Fruit fly (Drosophila melanogaster) whole organism, embryonic: Measurements from ENCODE around the gene Cpr78Cb.

Experiments
- Awh ChIP-seq: fragments of 200-800 bp; sonication (Bioruptor generic); IDR thresholded peaks from 2 replicates; pipeline ENCODE4, ENCODE4 v1.3.6; 2022; ENCODE audit warnings: missing biosample characterization, missing genetic modification characterization
- Bgb ChIP-seq: fragments of 200-800 bp; sonication (Bioruptor generic); IDR thresholded peaks from 2 replicates; pipeline ENCODE4 v1.3.6; 2022; ENCODE audit warnings: missing biosample characterization, missing genetic modification characterization; ENCODE audit not compliant: partially characterized antibody
- CG10147 ChIP-seq: fragments of 200-800 bp; sonication (Bioruptor generic); optimal IDR thresholded peaks from 2 replicates; lab custom pipeline; 2019; ENCODE audit warnings: missing biosample characterization, mild to moderate bottlenecking, missing genetic modification characterization, moderate library complexity
- CG10209 ChIP-seq: fragments of 200-800 bp; sonication (Bioruptor generic); optimal IDR thresholded peaks from 3 replicates; lab custom pipeline; 2017; ENCODE audit warnings: missing biosample characterization, mild to moderate bottlenecking, missing genetic modification characterization, missing genetic modification reagents
- CG11456 ChIP-seq: fragments of 200-800 bp; sonication (Bioruptor generic); IDR thresholded peaks from 3 replicates; pipeline ENCODE4 v1.3.6; 2022; ENCODE audit warnings: missing biosample characterization, missing genetic modification characterization
- CG11504 ChIP-seq: fragments of 200-800 bp; sonication (Bioruptor generic); optimal IDR thresholded peaks from 3 replicates; lab custom pipeline; 2019; ENCODE audit warnings: missing biosample characterization, mild to moderate bottlenecking, missing genetic modification characterization, moderate library complexity
- CG12219 ChIP-seq: fragments of 200-800 bp; sonication (Bioruptor generic); optimal IDR thresholded peaks from 3 replicates; lab custom pipeline; 2018; ENCODE audit warnings: missing biosample characterization, mild to moderate bottlenecking, missing genetic modification characterization
- CG12942 ChIP-seq: fragments of 200-800 bp; sonication (Bioruptor generic); optimal IDR thresholded peaks from 3 replicates; lab custom pipeline; 2016; ENCODE audit warnings: missing biosample characterization, missing genetic modification characterization
- CG14710 ChIP-seq: fragments of 200-800 bp; sonication (Bioruptor generic); optimal IDR thresholded peaks from 3 replicates; lab custom pipeline; 2019; ENCODE audit warnings: missing biosample characterization, mild to moderate bottlenecking, missing genetic modification characterization, moderate library complexity
- CG17328 ChIP-seq: fragments of 200-800 bp; sonication (Bioruptor generic); IDR thresholded peaks from 2 replicates; pipeline ENCODE4 v1.3.6; 2022; ENCODE audit warnings: missing biosample characterization, missing genetic modification characterization
- CG17912 ChIP-seq: fragments of 200-800 bp; sonication (Bioruptor generic); optimal IDR thresholded peaks from 2 replicates; lab custom pipeline; 2018; ENCODE audit warnings: missing biosample characterization, mild to moderate bottlenecking, missing genetic modification characterization
- CG2875 ChIP-seq: fragments of 200-800 bp; sonication (Bioruptor generic); optimal IDR thresholded peaks from 2 replicates; lab custom pipeline; 2017; ENCODE audit warnings: missing biosample characterization, mild to moderate bottlenecking, missing genetic modification characterization, missing genetic modification reagents
- CG2889 ChIP-seq: fragments of 200-800 bp; sonication (Bioruptor generic); IDR thresholded peaks from 3 replicates; pipeline ENCODE4 v1.3.6; 2022; ENCODE audit warnings: missing biosample characterization, missing genetic modification characterization
- CG31388 ChIP-seq: fragments of 200-800 bp; sonication (Bioruptor generic); optimal IDR thresholded peaks from 2 replicates; lab custom pipeline; 2016; ENCODE audit warnings: missing biosample characterization, missing genetic modification characterization
- CG3407 ChIP-seq: fragments of 200-800 bp; sonication (Bioruptor generic); optimal IDR thresholded peaks from 2 replicates; lab custom pipeline; 2018; ENCODE audit warnings: missing biosample characterization, mild to moderate bottlenecking, missing genetic modification characterization
- CG3726 ChIP-seq: fragments of 200-800 bp; sonication (Bioruptor generic); IDR thresholded peaks from 3 replicates; pipeline ENCODE4, ENCODE4 v1.3.6; 2022; ENCODE audit warnings: missing biosample characterization, missing genetic modification characterization
- CG3838 ChIP-seq: fragments of 200-800 bp; sonication (Bioruptor generic); optimal IDR thresholded peaks from 3 replicates; lab custom pipeline; 2016; ENCODE audit warnings: missing biosample characterization, missing genetic modification characterization
- CG4707 ChIP-seq: fragments of 200-800 bp; sonication (Bioruptor generic); optimal IDR thresholded peaks from 2 replicates; lab custom pipeline; 2018; ENCODE audit warnings: missing biosample characterization, mild to moderate bottlenecking, missing genetic modification characterization, moderate library complexity
- CG4820 ChIP-seq: fragments of 200-800 bp; sonication (Bioruptor generic); optimal IDR thresholded peaks from 3 replicates; lab custom pipeline; 2016; ENCODE audit warnings: missing biosample characterization, missing genetic modification characterization
- CG6683 ChIP-seq: fragments of 200-800 bp; sonication (Bioruptor generic); optimal IDR thresholded peaks from 2 replicates; lab custom pipeline; 2017; ENCODE audit warnings: missing biosample characterization, mild to moderate bottlenecking, missing genetic modification characterization, missing genetic modification reagents
- CG6689 ChIP-seq: fragments of 200-800 bp; sonication (Bioruptor generic); IDR thresholded peaks from 2 replicates; pipeline ENCODE4 v1.3.6; 2022; ENCODE audit warnings: missing biosample characterization, missing genetic modification characterization
- CG8924 ChIP-seq: fragments of 200-800 bp; optimal IDR thresholded peaks from 3 replicates; lab custom pipeline; 2019; ENCODE audit warnings: missing biosample characterization, mild to moderate bottlenecking, missing genetic modification characterization, moderate library complexity
- CG9215 ChIP-seq: fragments of 200-800 bp; sonication (Bioruptor generic); IDR thresholded peaks from 2 replicates; pipeline ENCODE4 v1.3.6; 2022; ENCODE audit warnings: missing biosample characterization, missing genetic modification characterization
- CG9609 ChIP-seq: fragments of 200-800 bp; sonication (Bioruptor generic); optimal IDR thresholded peaks from 3 replicates; lab custom pipeline; 2016; ENCODE audit warnings: missing biosample characterization, missing genetic modification characterization
- CkIIα-i1 ChIP-seq: fragments of 200-800 bp; sonication (Bioruptor generic); IDR thresholded peaks from 2 replicates; pipeline ENCODE4 v1.3.6; 2022; ENCODE audit warnings: missing biosample characterization, missing genetic modification characterization
- Dip2 ChIP-seq: fragments of 200-800 bp; sonication (Bioruptor generic); IDR thresholded peaks from 2 replicates; pipeline ENCODE4 v1.3.6; 2022; ENCODE audit warnings: missing biosample characterization, missing genetic modification characterization
- HHEX ChIP-seq: fragments of 200-800 bp; sonication (Bioruptor generic); optimal IDR thresholded peaks from 3 replicates; lab custom pipeline; 2017; ENCODE audit warnings: missing biosample characterization, mild to moderate bottlenecking, missing genetic modification characterization, missing genetic modification reagents
- HmgD ChIP-seq: fragments of 200-800 bp; sonication (Bioruptor generic); optimal IDR thresholded peaks from 3 replicates; lab custom pipeline; 2016; ENCODE audit warnings: missing biosample characterization, missing genetic modification characterization
- Kr ChIP-seq: fragments of 200-800 bp; sonication (Bioruptor generic); optimal IDR thresholded peaks from 2 replicates; lab custom pipeline; 2017; ENCODE audit warnings: missing biosample characterization, mild to moderate bottlenecking, missing genetic modification characterization
- Meics ChIP-seq: fragments of 200-800 bp; sonication (Bioruptor generic); optimal IDR thresholded peaks from 2 replicates; lab custom pipeline; 2017; ENCODE audit warnings: missing biosample characterization, mild to moderate bottlenecking, missing genetic modification characterization
- NK7.1 ChIP-seq: fragments of 200-800 bp; sonication (Bioruptor generic); optimal IDR thresholded peaks from 3 replicates; lab custom pipeline; 2016; ENCODE audit warnings: missing biosample characterization, missing genetic modification characterization
- Xbp1 ChIP-seq: fragments of 200-800 bp; sonication (Bioruptor generic); optimal IDR thresholded peaks from 3 replicates; lab custom pipeline; 2016; ENCODE audit warnings: missing biosample characterization, mild to moderate bottlenecking, missing genetic modification characterization
- Xrp1 ChIP-seq: fragments of 200-800 bp; sonication (Bioruptor generic); IDR thresholded peaks from 2 replicates; pipeline ENCODE4 v1.3.6; 2022; ENCODE audit warnings: missing biosample characterization, missing genetic modification characterization
- bigmax ChIP-seq: fragments of 200-800 bp; sonication (Bioruptor generic); optimal IDR thresholded peaks from 2 replicates; lab custom pipeline; 2018; ENCODE audit warnings: missing biosample characterization, mild to moderate bottlenecking, missing genetic modification characterization
- danr ChIP-seq: fragments of 200-800 bp; sonication (Bioruptor generic); IDR thresholded peaks from 2 replicates; pipeline ENCODE4 v1.3.6; 2022; ENCODE audit warnings: missing biosample characterization, missing genetic modification characterization
- dmrt99B ChIP-seq: fragments of 200-800 bp; sonication (Bioruptor generic); optimal IDR thresholded peaks from 2 replicates; lab custom pipeline; 2018; ENCODE audit warnings: missing biosample characterization, mild to moderate bottlenecking, missing genetic modification characterization, moderate library complexity
- emc ChIP-seq: fragments of 200-800 bp; sonication (Bioruptor generic); optimal IDR thresholded peaks from 2 replicates; lab custom pipeline; 2016; ENCODE audit warnings: missing biosample characterization, missing genetic modification characterization
- hth ChIP-seq: fragments of >200 bp; optimal IDR thresholded peaks from 2 replicates; lab custom pipeline; 2017; ENCODE audit warnings: inconsistent platforms
- ken ChIP-seq: fragments of 200-800 bp; sonication (Bioruptor generic); IDR thresholded peaks from 3 replicates; pipeline ENCODE4 v1.3.6; 2022; ENCODE audit warnings: missing biosample characterization, missing genetic modification characterization
- mld ChIP-seq: fragments of 200-800 bp; sonication (Bioruptor generic); IDR thresholded peaks from 3 replicates; pipeline ENCODE4 v1.3.6; 2022; ENCODE audit warnings: missing biosample characterization, missing genetic modification characterization; ENCODE audit not compliant: partially characterized antibody
- nmo ChIP-seq: fragments of 200-800 bp; sonication (Bioruptor generic); optimal IDR thresholded peaks from 2 replicates; lab custom pipeline; 2018; ENCODE audit warnings: missing biosample characterization, mild to moderate bottlenecking, missing genetic modification characterization, moderate library complexity
- pita ChIP-seq: fragments of 200-800 bp; sonication (Bioruptor generic); optimal IDR thresholded peaks from 2 replicates; lab custom pipeline; 2017; ENCODE audit warnings: missing biosample characterization, mild to moderate bottlenecking, missing genetic modification characterization
- repo ChIP-seq: fragments of 200-800 bp; sonication (Bioruptor generic); optimal IDR thresholded peaks from 2 replicates; lab custom pipeline; 2016; ENCODE audit warnings: missing biosample characterization, missing genetic modification characterization
- sd ChIP-seq: fragments of 200-800 bp; sonication (Bioruptor generic); optimal IDR thresholded peaks from 3 replicates; lab custom pipeline; 2018; ENCODE audit warnings: missing biosample characterization, mild to moderate bottlenecking, missing genetic modification characterization, moderate library complexity
- shn ChIP-seq: fragments of 200-800 bp; sonication (Bioruptor generic); optimal IDR thresholded peaks from 3 replicates; lab custom pipeline; 2016; ENCODE audit warnings: missing biosample characterization, missing genetic modification characterization
- ssp ChIP-seq: fragments of 200-800 bp; sonication (Bioruptor generic); IDR thresholded peaks from 2 replicates; pipeline ENCODE4 v1.3.6; 2022; ENCODE audit warnings: missing biosample characterization, missing genetic modification characterization
- trh ChIP-seq: fragments of 200-800 bp; sonication (Bioruptor generic); optimal IDR thresholded peaks from 2 replicates; lab custom pipeline; 2016; ENCODE audit warnings: missing biosample characterization, missing genetic modification characterization
- ttk ChIP-seq: fragments of 200-800 bp; sonication (Bioruptor generic); IDR thresholded peaks from 2 replicates; pipeline ENCODE4 v2.1.2; 2022; ENCODE audit warnings: missing biosample characterization, missing genetic modification characterization
- tx ChIP-seq: fragments of 200-800 bp; sonication (Bioruptor generic); optimal IDR thresholded peaks from 2 replicates; lab custom pipeline; 2016; ENCODE audit warnings: missing biosample characterization, missing genetic modification characterization
- vfl ChIP-seq: fragments of 200-800 bp; sonication (Bioruptor generic); optimal IDR thresholded peaks from 2 replicates; lab custom pipeline; 2016; ENCODE audit warnings: missing biosample characterization, missing genetic modification characterization
- vnd ChIP-seq: fragments of 200-800 bp; sonication (Bioruptor generic); IDR thresholded peaks from 3 replicates; pipeline ENCODE4 v1.3.6; 2022; ENCODE audit warnings: missing biosample characterization, missing genetic modification characterization; ENCODE audit not compliant: partially characterized antibody
- z ChIP-seq: fragments of 200-800 bp; sonication (Bioruptor generic); IDR thresholded peaks from 3 replicates; pipeline ENCODE4 v1.3.6; 2022; ENCODE audit warnings: missing biosample characterization, missing genetic modification characterization

Gene Cpr78Cb

dm6 chr3L:21259257-21259656, 35.0 kb upstream of the Cpr78Cb start (continued):
- TF ChIP-seq pita (GFP tag; lab: Kevin White, UChicago) (no peak), CG6683 (GFP tag; lab: Kevin White, UChicago) (no peak), z (no peak), mld (GFP tag; lab: Robert Waterston, UW) (no peak), bigmax (GFP tag; lab: Kevin White, UChicago) (no peak), CG11504 (peak; percentile 45), Meics (GFP tag; lab: Kevin White, UChicago) (no peak), CG4820 (GFP tag; lab: Kevin White, UChicago) (no peak), HmgD (no peak), vfl (GFP tag; lab: Kevin White, UChicago) (no peak), CG10209 (GFP tag; lab: Kevin White, UChicago) (no peak), emc (no peak), CG2889 (no peak), ken (GFP tag; lab: Robert Waterston, UW) (no peak), CG17912 (GFP tag; lab: Kevin White, UChicago) (no peak), CG11456 (GFP tag; lab: Robert Waterston, UW) (no peak), Xrp1 (GFP tag; lab: Robert Waterston, UW) (0 out of 2 replicates have a peak, but pooled peaks have one; percentile 6), hth (lab: Kevin White, UChicago) (no peak), CG9215 (GFP tag; lab: Robert Waterston, UW) (no peak), danr (GFP tag; lab: Robert Waterston, UW) (no peak), NK7.1 (GFP tag; lab: Kevin White, UChicago) (no peak), Bgb (GFP tag; lab: Robert Waterston, UW) (no peak), CG3726 (GFP tag; lab: Robert Waterston, UW) (no peak), dmrt99B (peak; percentile 51), CG6689 (GFP tag; lab: Robert Waterston, UW) (peak; percentile 36; the same call in 1 of the 2 replicates), nmo (peak; percentile 11), CG10147 (no peak), HHEX (GFP tag; lab: Kevin White, UChicago) (no peak), repo (GFP tag; lab: Kevin White, UChicago) (no peak), sd (tag; lab: Kevin White, UChicago) (no peak), CG12219 (GFP tag; lab: Kevin White, UChicago) (peak; percentile 19), CG3407 (GFP tag; lab: Kevin White, UChicago) (peak; percentile 26), CG4707 (peak; percentile 21), vnd (GFP tag; lab: Robert Waterston, UW) (no peak), Kr (GFP tag; lab: Kevin White, UChicago) (no peak), CG17328 (0 out of 2 replicates have a peak, but pooled peaks have one; percentile 4), CG8924 (tag; lab: Kevin White, UChicago) (no peak), tx (no peak), CG14710 (tag; lab: Kevin White, UChicago) (peak; percentile 4), CG12942 (GFP tag; lab: Kevin White, UChicago) (no peak), ttk (GFP tag; lab: Robert Waterston, UW) (0 out of 2 replicates have a peak, but pooled peaks have one; percentile 24), Dip2 (no peak), shn (GFP tag; lab: Kevin White, UChicago) (no peak), CkIIα-i1 (no peak), CG9609 (no peak), ssp (GFP tag; lab: Robert Waterston, UW) (no peak), CG3838 (no peak), Awh (GFP tag; lab: Robert Waterston, UW) (0 out of 2 replicates have a peak, but pooled peaks have one; percentile 45), CG2875 (GFP tag; lab: Kevin White, UChicago) (peak; percentile 19), Xbp1 (GFP tag; lab: Kevin White, UChicago) (peak; percentile 22), CG31388 (no peak), trh (GFP tag; lab: Kevin White, UChicago) (no peak)
